Worm (Caenorhabditis elegans): ENCODE data around the gene anoh-2.

DNA sequence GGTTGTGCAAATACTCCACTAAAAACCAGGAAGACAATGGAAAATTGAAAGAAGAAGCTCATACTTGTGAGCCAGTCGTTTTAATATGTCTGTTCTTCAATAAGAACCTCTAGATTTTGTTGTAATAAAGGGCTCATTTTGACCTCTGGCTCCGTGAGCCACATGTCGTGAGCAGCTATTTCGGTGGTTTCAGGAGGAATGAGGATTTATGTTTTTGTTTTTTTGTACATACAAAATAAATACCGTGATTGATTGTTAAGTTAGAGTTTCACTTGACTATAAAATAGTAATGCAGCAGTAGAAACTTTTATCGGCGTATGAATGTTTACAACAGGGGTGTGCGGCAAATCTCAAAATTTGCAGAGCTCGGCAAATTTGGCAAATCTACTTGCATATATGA lies 46.0 kb downstream of the anoh-2 start, which contains the start of gene Y57G11C.40:
- TF ChIP-seq flt-1 (GFP tag; IDR thresholded peaks at IDR 0.05) (no peak), ama-1 (optimal IDR thresholded peaks at IDR 0.05) (no peak), ceh-36 (tag; optimal IDR thresholded peaks at IDR 0.05) (no peak), hnd-1 (tag; optimal IDR thresholded peaks at IDR 0.05) (no peak), ets-7 (tag; optimal IDR thresholded peaks at IDR 0.05) (no peak), pes-1 (GFP tag; IDR thresholded peaks at IDR 0.05) (no peak), ceh-13 (GFP tag; optimal IDR thresholded peaks at IDR 0.05) (no peak)

All from whole organism, early embryonic.